Worm (Caenorhabditis elegans) whole organism, L4/young adult: Measurements from ENCODE around the gene pdhb-1.

Source experiments
- W03F9.2 ChIP-seq: fragments of 150-350 bp; optimal IDR thresholded peaks from 2 replicates; lab custom pipeline; 2014; ENCODE audit warnings: missing biosample characterization, missing genetic modification characterization
- him-1 ChIP-seq: sonication (generic microtip); optimal IDR thresholded peaks from 2 replicates; lab custom pipeline; 2016; ENCODE audit warnings: missing genotype, missing genetic modification reagents, missing genetic modification characterization, missing compliant biosample characterization

- TF ChIP-seq W03F9.2 (tag; lab: Kevin White, UChicago) (no peak), him-1 (tag; lab: Kevin White, UChicago) (no peak)
Measured at ce11 chrIV:3438022-3438421, 38.5 kb downstream of the pdhb-1 start, which contains the start of gene grd-13.
